Worm (Caenorhabditis elegans) whole organism, mixed stage, embryonic: ENCODE data around the gene F39F10.2.
A peak's percentile ranks its signal among the peaks of the same experiment; 100 is the strongest.
"Not testable (repeated sequence)": the region's sequence is repeated elsewhere in the genome, so short reads cannot be mapped to it uniquely, and the experiment has no call there.

Source experiments
- M03D4.4 ChIP-seq: sonication (generic microtip); optimal IDR thresholded peaks from 2 replicates; lab custom pipeline; 2017; ENCODE audit warnings: mild to moderate bottlenecking, missing genetic modification characterization, missing compliant biosample characterization
- blmp-1 ChIP-seq: fragments of 150-350 bp; optimal IDR thresholded peaks from 2 replicates; lab custom pipeline; 2014; ENCODE audit warnings: missing biosample characterization, missing genetic modification characterization
- ceh-43 ChIP-seq: fragments of 200-800 bp; sonication (Bioruptor generic); optimal IDR thresholded peaks from 2 replicates; lab custom pipeline; 2018; ENCODE audit warnings: mild to moderate bottlenecking, missing genetic modification characterization, moderate library complexity, missing compliant biosample characterization
- ceh-83 ChIP-seq: fragments of 200-800 bp; sonication (Bioruptor generic); optimal IDR thresholded peaks from 2 replicates; lab custom pipeline; 2018; ENCODE audit warnings: mild to moderate bottlenecking, missing genetic modification characterization, missing compliant biosample characterization
- ces-1 ChIP-seq: fragments of 150-350 bp; optimal IDR thresholded peaks from 2 replicates; lab custom pipeline; 2014; ENCODE audit warnings: missing biosample characterization, missing genetic modification reagents, missing genetic modification characterization
- cnd-1 ChIP-seq: fragments of 200-800 bp; sonication (Bioruptor generic); optimal IDR thresholded peaks from 2 replicates; lab custom pipeline; 2018; ENCODE audit warnings: mild to moderate bottlenecking, missing genetic modification characterization, missing compliant biosample characterization
- elt-1 ChIP-seq: sonication (generic microtip); optimal IDR thresholded peaks from 2 replicates; lab custom pipeline; 2017; ENCODE audit warnings: missing genetic modification characterization, mild to moderate bottlenecking, missing compliant biosample characterization, antibody characterized with exemption, moderate library complexity, borderline replicate concordance; ENCODE audit not compliant: insufficient read depth
- elt-3 ChIP-seq: fragments of 150-350 bp; optimal IDR thresholded peaks from 2 replicates; lab custom pipeline; 2014; ENCODE audit warnings: missing biosample characterization, missing genetic modification characterization
- flh-1 ChIP-seq: fragments of 200-800 bp; sonication (Bioruptor generic); optimal IDR thresholded peaks from 2 replicates; lab custom pipeline; 2018; ENCODE audit warnings: mild to moderate bottlenecking, missing genetic modification characterization, moderate library complexity, missing compliant biosample characterization
- ham-2 ChIP-seq: fragments of 200-800 bp; sonication (Bioruptor generic); optimal IDR thresholded peaks from 2 replicates; lab custom pipeline; 2018; ENCODE audit warnings: mild to moderate bottlenecking, missing genetic modification characterization, missing compliant biosample characterization
- hlh-1 ChIP-seq: fragments of 150-350 bp; optimal IDR thresholded peaks from 2 replicates; lab custom pipeline; 2014; ENCODE audit warnings: missing biosample characterization, missing genetic modification reagents, missing genetic modification characterization
- lin-13 ChIP-seq: fragments of 150-350 bp; optimal IDR thresholded peaks from 2 replicates; lab custom pipeline; 2014; ENCODE audit warnings: missing biosample characterization, missing genetic modification characterization
- lin-32 ChIP-seq: fragments of 200-800 bp; sonication (Bioruptor generic); optimal IDR thresholded peaks from 2 replicates; lab custom pipeline; 2018; ENCODE audit warnings: mild to moderate bottlenecking, missing genetic modification characterization, missing compliant biosample characterization
- lsy-2 ChIP-seq: fragments of 150-350 bp; optimal IDR thresholded peaks from 2 replicates; lab custom pipeline; 2014; ENCODE audit warnings: missing biosample characterization, missing genetic modification characterization
- mab-5 ChIP-seq: fragments of 150-350 bp; optimal IDR thresholded peaks from 2 replicates; lab custom pipeline; 2014; ENCODE audit warnings: missing biosample characterization, missing genetic modification characterization
- mep-1 ChIP-seq: fragments of 150-350 bp; optimal IDR thresholded peaks from 2 replicates; lab custom pipeline; 2017; ENCODE audit warnings: missing biosample characterization, missing genetic modification reagents, missing genetic modification characterization, inconsistent platforms
- mls-2 ChIP-seq: sonication (generic microtip); optimal IDR thresholded peaks from 2 replicates; lab custom pipeline; 2016; ENCODE audit warnings: mild to moderate bottlenecking, missing genetic modification characterization, moderate library complexity, missing compliant biosample characterization
- nhr-12 ChIP-seq: fragments of 150-350 bp; optimal IDR thresholded peaks from 2 replicates; lab custom pipeline; 2014; ENCODE audit warnings: missing biosample characterization, missing genetic modification characterization
- nhr-2 ChIP-seq: fragments of 150-350 bp; optimal IDR thresholded peaks from 2 replicates; lab custom pipeline; 2014; ENCODE audit warnings: missing biosample characterization, missing genetic modification characterization
- nhr-237 ChIP-seq: fragments of 150-350 bp; optimal IDR thresholded peaks from 2 replicates; lab custom pipeline; 2014; ENCODE audit warnings: missing biosample characterization, missing genetic modification characterization
- nhr-28 ChIP-seq: fragments of 150-350 bp; optimal IDR thresholded peaks from 2 replicates; lab custom pipeline; 2014; ENCODE audit warnings: missing biosample characterization, missing genetic modification characterization
- nhr-76 ChIP-seq: sonication (generic microtip); optimal IDR thresholded peaks from 2 replicates; lab custom pipeline; 2017; ENCODE audit warnings: missing biosample characterization, missing genetic modification characterization
- pha-4 ChIP-seq: fragments of 150-350 bp; optimal IDR thresholded peaks from 2 replicates; lab custom pipeline; 2018; ENCODE audit warnings: missing biosample characterization, missing genetic modification reagents, missing genetic modification characterization
- sem-2 ChIP-seq: fragments of 200-800 bp; sonication (Bioruptor generic); optimal IDR thresholded peaks from 2 replicates; lab custom pipeline; 2018; ENCODE audit warnings: mild to moderate bottlenecking, missing genetic modification characterization, missing compliant biosample characterization
- snpc-4 ChIP-seq: fragments of 150-350 bp; optimal IDR thresholded peaks from 2 replicates; lab custom pipeline; 2014; ENCODE audit warnings: missing biosample characterization, missing genetic modification characterization
- sptf-1 ChIP-seq: sonication (generic microtip); optimal IDR thresholded peaks from 2 replicates; lab custom pipeline; 2017; ENCODE audit warnings: mild to moderate bottlenecking, missing genetic modification characterization, moderate library complexity, missing compliant biosample characterization
- tbx-8 ChIP-seq: fragments of 200-800 bp; sonication (Bioruptor generic); optimal IDR thresholded peaks from 2 replicates; lab custom pipeline; 2018; ENCODE audit warnings: mild to moderate bottlenecking, missing genetic modification characterization, moderate library complexity, missing compliant biosample characterization
- unc-120 ChIP-seq: sonication (generic microtip); optimal IDR thresholded peaks from 2 replicates; lab custom pipeline; 2017; ENCODE audit warnings: missing genetic modification characterization, missing compliant biosample characterization; ENCODE audit not compliant: poor library complexity, severe bottlenecking
- unc-39 ChIP-seq: fragments of 150-350 bp; optimal IDR thresholded peaks from 2 replicates; lab custom pipeline; 2014; ENCODE audit warnings: missing biosample characterization, missing genetic modification characterization
- unc-62 ChIP-seq: fragments of 150-350 bp; optimal IDR thresholded peaks from 2 replicates; lab custom pipeline; 2014; ENCODE audit warnings: missing biosample characterization, missing genetic modification reagents, missing genetic modification characterization
- zip-8 ChIP-seq: fragments of 150-350 bp; optimal IDR thresholded peaks from 2 replicates; lab custom pipeline; 2014; ENCODE audit warnings: missing biosample characterization, missing genetic modification characterization
- ztf-11 ChIP-seq: fragments of 150-350 bp; optimal IDR thresholded peaks from 2 replicates; lab custom pipeline; 2014; ENCODE audit warnings: missing biosample characterization, missing genetic modification characterization

Gene F39F10.2

DNA sequence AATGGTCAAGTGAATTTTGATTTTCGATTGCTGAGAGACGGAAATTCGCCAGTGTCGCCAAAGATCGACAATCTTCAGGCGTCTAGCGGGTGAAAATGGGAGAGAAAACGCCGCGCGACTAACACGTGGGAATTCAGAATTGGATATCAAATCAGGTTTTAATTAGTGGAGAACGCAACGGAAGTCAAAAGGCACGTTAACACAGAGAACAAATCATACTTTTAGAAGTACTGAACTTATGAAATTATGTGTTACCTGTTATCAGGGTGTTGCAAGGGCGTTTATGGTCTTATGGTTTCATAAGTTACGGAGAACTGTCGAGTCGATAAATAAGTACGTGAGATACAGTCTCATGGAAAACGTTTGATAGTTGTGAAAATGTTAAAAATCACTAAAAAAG is 23.3 kb upstream of the F39F10.2 start:
- TF ChIP-seq nhr-237 (tag; lab: Kevin White, UChicago) (no peak), elt-1 (tag; lab: Kevin White, UChicago) (no peak), blmp-1 (tag; lab: Kevin White, UChicago) (no peak), elt-3 (no peak), tbx-8 (GFP tag; lab: Kevin White, UChicago) (no peak), hlh-1 (tag; lab: Kevin White, UChicago) (no peak), mep-1 (tag; lab: Kevin White, UChicago) (no peak), ztf-11 (tag; lab: Kevin White, UChicago) (no peak), nhr-2 (tag; lab: Kevin White, UChicago) (no peak), pha-4 (no peak), ceh-83 (GFP tag; lab: Kevin White, UChicago) (no peak)

- TF ChIP-seq lin-32 (GFP tag; lab: Kevin White, UChicago) (no peak), M03D4.4 (tag; lab: Kevin White, UChicago) (no peak), hlh-1 (tag; lab: Kevin White, UChicago) (peak; percentile 61), lin-13 (tag; lab: Kevin White, UChicago) (peak; percentile 54), unc-39 (tag; lab: Kevin White, UChicago) (no peak), ztf-11 (tag; lab: Kevin White, UChicago) (no peak), nhr-12 (tag; lab: Kevin White, UChicago) (no peak), mep-1 (tag; lab: Kevin White, UChicago) (peak; percentile 51), ceh-43 (no peak), tbx-8 (GFP tag; lab: Kevin White, UChicago) (no peak), flh-1 (GFP tag; lab: Kevin White, UChicago) (no peak), mab-5 (tag; lab: Kevin White, UChicago) (no peak), ham-2 (GFP tag; lab: Kevin White, UChicago) (no peak), sem-2 (no peak), snpc-4 (tag; lab: Kevin White, UChicago) (no peak), unc-120 (tag; lab: Kevin White, UChicago) (peak; percentile 88), lsy-2 (tag; lab: Kevin White, UChicago) (peak; percentile 16), ceh-83 (GFP tag; lab: Kevin White, UChicago) (no peak), cnd-1 (peak; percentile 12), pha-4 (peak; percentile 76), unc-62 (GFP tag; lab: Kevin White, UChicago) (no peak), nhr-76 (no peak), elt-3 (no peak), nhr-28 (no peak), mls-2 (peak; percentile 67)
These were observed 22.2 kb upstream of the F39F10.2 start, which contains the start of gene T20F7.1 for ce11 chrX:16872446-16872962. Gene T20F7.1, plus strand, starts transcription at chrX:16872912.

DNA sequence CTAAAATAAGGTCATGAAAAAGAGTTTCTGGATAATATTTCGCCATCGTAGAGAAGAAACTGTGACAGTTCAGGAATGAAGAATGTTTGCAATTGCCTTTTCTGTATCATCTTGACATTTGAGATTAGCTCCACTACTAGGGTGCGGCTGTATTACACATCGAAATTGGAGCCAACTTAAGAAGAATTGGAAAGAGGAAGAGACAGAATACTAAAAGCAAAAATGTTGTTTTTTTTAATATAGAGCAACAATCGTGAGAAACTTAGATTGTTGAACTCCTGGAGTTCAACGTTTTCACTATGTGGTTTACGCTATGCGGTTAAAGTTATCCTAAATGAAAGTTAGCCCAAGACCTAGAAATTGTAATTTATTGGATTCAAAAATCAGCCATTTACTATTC is 14.3 kb upstream of the F39F10.2 start, which contains the start of gene acs-9:
Gene acs-9 (minus strand): TSS at position 101 of the 400 bp plus-strand sequence.
- no peak for TF ChIP-seq elt-1 (tag; lab: Kevin White, UChicago)
- TF ChIP-seq hlh-1 (tag; lab: Kevin White, UChicago) = no peak
- no peak for TF ChIP-seq mab-5 (tag; lab: Kevin White, UChicago)
- TF ChIP-seq ham-2 (GFP tag; lab: Kevin White, UChicago) = no peak
- TF ChIP-seq nhr-76 = no peak
- no peak for TF ChIP-seq ces-1
- TF ChIP-seq nhr-28 = no peak
- TF ChIP-seq unc-39 (tag; lab: Kevin White, UChicago) = no peak
- no peak for TF ChIP-seq nhr-12 (tag; lab: Kevin White, UChicago)
- no peak for TF ChIP-seq flh-1 (GFP tag; lab: Kevin White, UChicago)
- TF ChIP-seq M03D4.4 (tag; lab: Kevin White, UChicago) = no peak
- no peak for TF ChIP-seq zip-8
- TF ChIP-seq mls-2 = no peak
- no peak for TF ChIP-seq ceh-83 (GFP tag; lab: Kevin White, UChicago)
- no peak for TF ChIP-seq sem-2
- no peak for TF ChIP-seq lin-13 (tag; lab: Kevin White, UChicago)
- no peak for TF ChIP-seq pha-4
- TF ChIP-seq, all 35 proteins: peak for 0

DNA sequence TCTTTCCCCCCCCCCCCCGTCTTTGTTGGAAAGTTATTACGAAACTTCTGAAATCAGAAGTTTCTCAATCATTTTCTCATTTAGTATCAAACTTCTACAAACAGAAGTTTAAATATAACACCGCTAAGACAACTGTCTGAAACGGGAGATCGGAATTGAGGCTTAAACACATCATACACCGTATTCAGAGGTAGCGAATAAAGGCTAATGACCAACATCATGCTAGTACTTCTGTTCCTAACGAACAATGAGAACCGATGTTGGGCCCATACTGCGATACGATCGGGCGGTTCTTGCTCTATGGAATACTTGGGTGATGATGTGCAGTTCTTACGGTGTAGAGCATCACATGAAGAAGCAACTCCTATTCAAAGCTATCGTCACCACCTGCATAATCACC is 11.3 kb upstream of the F39F10.2 start, which contains the start of gene Y13C8A.1:
Gene Y13C8A.1 (plus strand): TSS at position 301 of the 400 bp plus-strand sequence.
- not testable (repeated sequence) for TF ChIP-seq sptf-1 (tag; lab: Kevin White, UChicago); nhr-28; tbx-8 (GFP tag; lab: Kevin White, UChicago)
- TF ChIP-seq, all 35 proteins: peak for 0; not testable (repeated sequence) for 35
